Fruit fly (Drosophila melanogaster) whole organism, adult: ENCODE data around the gene CG10801.

Experiments used
- CG11617 ChIP-seq: fragments of 200-800 bp; sonication (Bioruptor generic); optimal IDR thresholded peaks from 2 replicates; lab custom pipeline; 2017; ENCODE audit warnings: mild to moderate bottlenecking, missing biosample characterization, missing genetic modification reagents, missing genetic modification characterization
- CG12768 ChIP-seq: fragments of 200-800 bp; sonication (Bioruptor generic); optimal IDR thresholded peaks from 2 replicates; lab custom pipeline; 2017; ENCODE audit warnings: missing biosample characterization, missing genetic modification characterization, mild to moderate bottlenecking, moderate library complexity, missing genetic modification reagents
- CG14711 ChIP-seq: fragments of 200-800 bp; sonication (Bioruptor generic); optimal IDR thresholded peaks from 2 replicates; lab custom pipeline; 2018; ENCODE audit warnings: missing biosample characterization, mild to moderate bottlenecking, missing genetic modification characterization, moderate library complexity
- CG1620 ChIP-seq: fragments of 200-800 bp; sonication (Bioruptor generic); optimal IDR thresholded peaks from 2 replicates; lab custom pipeline; 2016; ENCODE audit warnings: missing biosample characterization, missing genetic modification characterization
- CG33017 ChIP-seq: fragments of 200-800 bp; sonication (Bioruptor generic); optimal IDR thresholded peaks from 2 replicates; lab custom pipeline; 2018; ENCODE audit warnings: missing biosample characterization, mild to moderate bottlenecking, missing genetic modification characterization, moderate library complexity
- CG5204 ChIP-seq: fragments of 200-800 bp; sonication (Bioruptor generic); optimal IDR thresholded peaks from 2 replicates; lab custom pipeline; 2016; ENCODE audit warnings: missing biosample characterization, missing genetic modification characterization
- CG7045 ChIP-seq: fragments of 200-800 bp; sonication (Bioruptor generic); optimal IDR thresholded peaks from 2 replicates; lab custom pipeline; 2017; ENCODE audit warnings: missing biosample characterization, mild to moderate bottlenecking, missing genetic modification characterization
- CG7101 ChIP-seq: fragments of 200-800 bp; sonication (Bioruptor generic); optimal IDR thresholded peaks from 2 replicates; lab custom pipeline; 2018; ENCODE audit warnings: missing biosample characterization, mild to moderate bottlenecking, missing genetic modification characterization, moderate library complexity
- Clk ChIP-seq: fragments of 200-800 bp; sonication (Bioruptor generic); optimal IDR thresholded peaks from 2 replicates; lab custom pipeline; 2017; ENCODE audit warnings: missing biosample characterization, missing genetic modification characterization
- Crg-1 ChIP-seq: fragments of 200-800 bp; sonication (Bioruptor generic); optimal IDR thresholded peaks from 2 replicates; lab custom pipeline; 2016; ENCODE audit warnings: missing biosample characterization, missing genetic modification characterization
- Hr96 ChIP-seq: fragments of 200-800 bp; sonication (Bioruptor generic); optimal IDR thresholded peaks from 2 replicates; lab custom pipeline; 2016; ENCODE audit warnings: missing biosample characterization, missing genetic modification characterization
- Mnt ChIP-seq: fragments of 200-800 bp; sonication (Bioruptor generic); optimal IDR thresholded peaks from 2 replicates; lab custom pipeline; 2016; ENCODE audit warnings: missing biosample characterization, mild to moderate bottlenecking, missing genetic modification characterization
- bab1 ChIP-seq: fragments of 200-800 bp; sonication (Bioruptor generic); optimal IDR thresholded peaks from 3 replicates; lab custom pipeline; 2019; ENCODE audit warnings: missing biosample characterization, mild to moderate bottlenecking, missing genetic modification characterization, moderate library complexity
- cic ChIP-seq: fragments of 200-800 bp; sonication (Bioruptor generic); optimal IDR thresholded peaks from 2 replicates; lab custom pipeline; 2017; ENCODE audit warnings: missing biosample characterization, mild to moderate bottlenecking, missing genetic modification characterization, moderate library complexity
- cnc ChIP-seq, 2 experiments: fragments of >200 bp; optimal IDR thresholded peaks; 2 replicates each; lab custom pipeline; 2017
- kay ChIP-seq: fragments of 200-800 bp; sonication (Bioruptor generic); peaks from one replicate; lab custom pipeline; 2016; ENCODE audit warnings: missing biosample characterization, missing genetic modification characterization, borderline replicate concordance
- ovo ChIP-seq: fragments of 200-800 bp; sonication (Bioruptor generic); optimal IDR thresholded peaks from 2 replicates; lab custom pipeline; 2016; ENCODE audit warnings: missing biosample characterization, missing genetic modification characterization
- pad ChIP-seq: fragments of 200-800 bp; sonication (Bioruptor generic); optimal IDR thresholded peaks from 3 replicates; lab custom pipeline; 2017; ENCODE audit warnings: missing biosample characterization, missing genetic modification characterization, mild to moderate bottlenecking, moderate library complexity, missing genetic modification reagents
- tj ChIP-seq: fragments of 200-800 bp; sonication (Bioruptor generic); optimal IDR thresholded peaks from 3 replicates; lab custom pipeline; 2017; ENCODE audit warnings: missing biosample characterization, mild to moderate bottlenecking, missing genetic modification characterization, moderate library complexity
- toe ChIP-seq: fragments of 200-800 bp; sonication (Bioruptor generic); optimal IDR thresholded peaks from 2 replicates; lab custom pipeline; 2016; ENCODE audit warnings: missing biosample characterization, missing genetic modification characterization

The CG10801 gene

dm6 chrX:3424963-3425362 lies 35.4 kb upstream of the CG10801 start:
- TF ChIP-seq CG33017 (tag; lab: Kevin White, UChicago) = no peak
- no peak for TF ChIP-seq CG5204 (GFP tag; lab: Kevin White, UChicago)
- TF ChIP-seq kay (GFP tag; lab: Kevin White, UChicago) = no peak
- no peak for TF ChIP-seq CG7101 (tag; lab: Kevin White, UChicago)
- no peak for TF ChIP-seq ovo (GFP tag; lab: Kevin White, UChicago)
- TF ChIP-seq CG1620 (GFP tag; lab: Kevin White, UChicago) = no peak
- TF ChIP-seq CG14711 = no peak
- TF ChIP-seq pad (GFP tag; lab: Kevin White, UChicago) = no peak
- TF ChIP-seq bab1 (GFP tag; lab: Kevin White, UChicago) = no peak
- TF ChIP-seq cic = no peak
- TF ChIP-seq cnc (optimal IDR thresholded peaks at IDR 0.05; lab: Kevin White, UChicago) = no peak
- TF ChIP-seq Crg-1 (GFP tag; lab: Kevin White, UChicago) = no peak

- peak; percentile 45 for TF ChIP-seq cic
- TF ChIP-seq kay (GFP tag; lab: Kevin White, UChicago) = peak; percentile 11
- peak; percentile 31 for TF ChIP-seq ovo (GFP tag; lab: Kevin White, UChicago)
- no peak for TF ChIP-seq CG1620 (GFP tag; lab: Kevin White, UChicago)
Observed at dm6 chrX:3426803-3427613, 33.4 kb upstream of the CG10801 start.

- TF ChIP-seq CG7045 (GFP tag; lab: Kevin White, UChicago) = no peak
- peak; percentile 12 for TF ChIP-seq Mnt (GFP tag; lab: Kevin White, UChicago)
- no peak for TF ChIP-seq ovo (GFP tag; lab: Kevin White, UChicago)
- peak; percentile 40 for TF ChIP-seq CG5204 (GFP tag; lab: Kevin White, UChicago)
- peak; percentile 23 for TF ChIP-seq CG33017 (tag; lab: Kevin White, UChicago)
- TF ChIP-seq Hr96 (GFP tag; lab: Kevin White, UChicago) = peak; percentile 40
- TF ChIP-seq CG7101 (tag; lab: Kevin White, UChicago) = peak; percentile 66
- peak; percentile 29 for TF ChIP-seq kay (GFP tag; lab: Kevin White, UChicago)
- TF ChIP-seq bab1 (GFP tag; lab: Kevin White, UChicago) = peak; percentile 84
- TF ChIP-seq tj (GFP tag; lab: Kevin White, UChicago) = no peak
- TF ChIP-seq CG14711 = peak; percentile 34
Observed at dm6 chrX:3427614-3427965, 32.8 kb upstream of the CG10801 start.

dm6 chrX:3429952-3430351 lies 30.4 kb upstream of the CG10801 start:
- TF ChIP-seq bab1 (GFP tag; lab: Kevin White, UChicago) (no peak), ovo (GFP tag; lab: Kevin White, UChicago) (no peak), CG7101 (tag; lab: Kevin White, UChicago) (no peak)

- TF ChIP-seq toe (GFP tag; lab: Kevin White, UChicago) = no peak
- peak; percentile 3 for TF ChIP-seq bab1 (GFP tag; lab: Kevin White, UChicago)
Observed at dm6 chrX:3431641-3432040, 28.8 kb upstream of the CG10801 start.

- TF ChIP-seq Clk (GFP tag; lab: Kevin White, UChicago) (no peak), pad (GFP tag; lab: Kevin White, UChicago) (no peak), ovo (GFP tag; lab: Kevin White, UChicago) (peak; percentile 93), bab1 (GFP tag; lab: Kevin White, UChicago) (peak; percentile 69), CG12768 (GFP tag; lab: Kevin White, UChicago) (no peak), Mnt (GFP tag; lab: Kevin White, UChicago) (no peak), CG7101 (tag; lab: Kevin White, UChicago) (peak; percentile 38), kay (GFP tag; lab: Kevin White, UChicago) (peak; percentile 18), cic (peak; percentile 27), tj (GFP tag; lab: Kevin White, UChicago) (no peak), CG33017 (tag; lab: Kevin White, UChicago) (no peak), CG5204 (GFP tag; lab: Kevin White, UChicago) (peak; percentile 8), CG11617 (GFP tag; lab: Kevin White, UChicago) (no peak), CG14711 (peak; percentile 54), CG7045 (GFP tag; lab: Kevin White, UChicago) (no peak), Hr96 (GFP tag; lab: Kevin White, UChicago) (peak; percentile 5), Crg-1 (GFP tag; lab: Kevin White, UChicago) (peak; percentile 6), CG1620 (GFP tag; lab: Kevin White, UChicago) (peak; percentile 46), toe (GFP tag; lab: Kevin White, UChicago) (peak; percentile 18), cnc (optimal IDR thresholded peaks at IDR 0.05; lab: Kevin White, UChicago) (no peak)
Observed at dm6 chrX:3432928-3433327, 27.5 kb upstream of the CG10801 start.

- TF ChIP-seq CG12768 (GFP tag; lab: Kevin White, UChicago) = peak; percentile 9
- TF ChIP-seq CG7045 (GFP tag; lab: Kevin White, UChicago) = no peak
- TF ChIP-seq kay (GFP tag; lab: Kevin White, UChicago) = peak; percentile 77
- TF ChIP-seq Mnt (GFP tag; lab: Kevin White, UChicago) = peak; percentile 19
- TF ChIP-seq toe (GFP tag; lab: Kevin White, UChicago) = no peak
- TF ChIP-seq Crg-1 (GFP tag; lab: Kevin White, UChicago) = peak; percentile 13
- peak; percentile 33 for TF ChIP-seq CG5204 (GFP tag; lab: Kevin White, UChicago)
- peak; percentile 6 for TF ChIP-seq ovo (GFP tag; lab: Kevin White, UChicago)
- TF ChIP-seq CG14711 = peak; percentile 77
- TF ChIP-seq CG33017 (tag; lab: Kevin White, UChicago) = no peak
- no peak for TF ChIP-seq cic
- TF ChIP-seq Hr96 (GFP tag; lab: Kevin White, UChicago) = peak; percentile 85
- peak; percentile 52 for TF ChIP-seq CG7101 (tag; lab: Kevin White, UChicago)
- peak; percentile 42 for TF ChIP-seq CG11617 (GFP tag; lab: Kevin White, UChicago)
- peak; percentile 89 for TF ChIP-seq bab1 (GFP tag; lab: Kevin White, UChicago)
- TF ChIP-seq Clk (GFP tag; lab: Kevin White, UChicago) = no peak
- TF ChIP-seq pad (GFP tag; lab: Kevin White, UChicago) = peak; percentile 35
- no peak for TF ChIP-seq cnc (optimal IDR thresholded peaks at IDR 0.05; lab: Kevin White, UChicago)
- peak; percentile 80 for TF ChIP-seq tj (GFP tag; lab: Kevin White, UChicago)
- TF ChIP-seq CG1620 (GFP tag; lab: Kevin White, UChicago) = peak; percentile 66
Observed at dm6 chrX:3433646-3434097, 26.7 kb upstream of the CG10801 start.
